Worm (Caenorhabditis elegans) whole organism, L2 larva: ENCODE data around the gene F23H11.5.

Experiments
- aly-2 ChIP-seq: fragments of 150-350 bp; optimal IDR thresholded peaks from 2 replicates; lab custom pipeline; 2014; ENCODE audit warnings: missing biosample characterization, missing genetic modification characterization
- ceh-82 ChIP-seq: fragments of 150-350 bp; optimal IDR thresholded peaks from 2 replicates; lab custom pipeline; 2014; ENCODE audit warnings: missing biosample characterization, missing genetic modification characterization
- nhr-237 ChIP-seq: fragments of 150-350 bp; optimal IDR thresholded peaks from 2 replicates; lab custom pipeline; 2014; ENCODE audit warnings: missing biosample characterization, missing genetic modification characterization
- unc-62 ChIP-seq: fragments of 150-350 bp; optimal IDR thresholded peaks from 2 replicates; lab custom pipeline; 2014; ENCODE audit warnings: missing biosample characterization, missing genetic modification reagents, missing genetic modification characterization
- ztf-4 ChIP-seq: fragments of 150-350 bp; optimal IDR thresholded peaks from 2 replicates; lab custom pipeline; 2014; ENCODE audit warnings: missing biosample characterization, missing genetic modification characterization

ce11 chrIII:896904-897303 is 13.5 kb downstream of the F23H11.5 start:
- no peak for TF ChIP-seq aly-2 (tag; lab: Kevin White, UChicago)
- TF ChIP-seq unc-62 (GFP tag; lab: Kevin White, UChicago) = no peak
- no peak for TF ChIP-seq nhr-237 (tag; lab: Kevin White, UChicago)
- TF ChIP-seq ceh-82 (tag; lab: Kevin White, UChicago) = no peak
- TF ChIP-seq ztf-4 = no peak
